Worm (Caenorhabditis elegans): ENCODE measurements around the gene W06G6.11.
"Not testable (repeated sequence)": the region's sequence is repeated elsewhere in the genome, so short reads cannot be mapped to it uniquely, and the experiment has no call there.

Gene W06G6.11

ce11 chrV:16666647-16667046 lies 17.5 kb upstream of the W06G6.11 start, which contains the start of gene F14F8.14:
Gene F14F8.14 (minus strand): TSS chrV:16666747.
- TF ChIP-seq elt-2 (tag; optimal IDR thresholded peaks at IDR 0.05) (no peak), ama-1 (optimal IDR thresholded peaks at IDR 0.05) (no peak), hmg-11 (tag; optimal IDR thresholded peaks at IDR 0.05) (no peak), nhr-76 (tag; optimal IDR thresholded peaks at IDR 0.05) (no peak), zag-1 (tag; optimal IDR thresholded peaks at IDR 0.05) (no peak), jun-1 (tag; optimal IDR thresholded peaks at IDR 0.05) (no peak), mdl-1 (tag; optimal IDR thresholded peaks at IDR 0.05) (no peak), pha-4 (tag; optimal IDR thresholded peaks at IDR 0.05) (no peak), nhr-25 (tag; optimal IDR thresholded peaks at IDR 0.05) (no peak)

- TF ChIP-seq egl-27 (tag; optimal IDR thresholded peaks at IDR 0.05); lsy-12 (tag; optimal IDR thresholded peaks at IDR 0.05); nhr-43 (tag; optimal IDR thresholded peaks at IDR 0.05; ENCODE audit: poor library complexity, severe bottlenecking): not testable (repeated sequence)
Observed at ce11 chrV:16660816-16661215, 11.7 kb upstream of the W06G6.11 start, which contains the start of gene Y70C5B.2. Gene Y70C5B.2 (minus strand): TSS chrV:16660916.

ce11 chrV:16654242-16654641 lies 5.1 kb upstream of the W06G6.11 start, which contains the start of gene W06G6.15:
Gene W06G6.15 (plus strand): TSS chrV:16654542.
- not testable (repeated sequence) for TF ChIP-seq ama-1 (optimal IDR thresholded peaks at IDR 0.05); nhr-76 (tag; optimal IDR thresholded peaks at IDR 0.05); elt-3 (tag; optimal IDR thresholded peaks at IDR 0.05)

DNA sequence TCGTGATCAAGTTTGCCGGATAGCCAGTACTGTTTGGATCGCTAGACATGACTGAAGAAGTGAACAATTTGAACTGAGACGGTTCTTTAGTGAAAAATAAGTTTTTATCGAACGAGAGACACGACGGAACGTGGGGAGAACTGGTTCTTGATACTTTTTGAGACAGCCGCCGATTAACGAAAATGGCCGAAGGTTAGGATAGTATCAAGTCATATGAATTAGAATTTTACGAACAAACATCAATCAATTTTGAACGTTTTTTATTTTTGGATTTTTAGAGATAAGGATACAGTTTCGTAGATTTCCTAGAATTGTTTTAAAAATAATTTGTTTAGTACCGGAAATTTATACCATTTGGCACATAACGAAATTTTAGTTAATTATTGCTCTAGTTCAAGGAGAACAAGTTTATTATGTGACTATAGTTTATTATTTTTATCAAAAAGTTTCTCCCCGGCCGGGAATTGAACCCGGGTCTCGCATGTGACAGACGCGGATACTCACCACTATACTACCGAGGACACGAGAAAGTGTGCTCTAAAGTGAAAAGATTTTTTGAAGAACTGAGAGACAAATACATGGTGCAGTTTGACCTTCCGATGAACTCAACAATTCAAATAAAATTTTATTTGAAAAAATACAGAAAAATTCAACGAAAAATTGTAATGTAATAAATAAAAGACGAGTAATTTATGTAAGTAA lies 632 bp downstream of the W06G6.11 start, which contains the start of gene W06G6.20:
Gene W06G6.20, minus strand, starts transcription at position 51 of the 702 bp plus-strand sequence.
- TF ChIP-seq elt-2 (tag; optimal IDR thresholded peaks at IDR 0.05) (peak; percentile 12), zag-1 (tag; optimal IDR thresholded peaks at IDR 0.05) (no peak), tbx-2 (tag; optimal IDR thresholded peaks at IDR 0.05) (no peak)

DNA sequence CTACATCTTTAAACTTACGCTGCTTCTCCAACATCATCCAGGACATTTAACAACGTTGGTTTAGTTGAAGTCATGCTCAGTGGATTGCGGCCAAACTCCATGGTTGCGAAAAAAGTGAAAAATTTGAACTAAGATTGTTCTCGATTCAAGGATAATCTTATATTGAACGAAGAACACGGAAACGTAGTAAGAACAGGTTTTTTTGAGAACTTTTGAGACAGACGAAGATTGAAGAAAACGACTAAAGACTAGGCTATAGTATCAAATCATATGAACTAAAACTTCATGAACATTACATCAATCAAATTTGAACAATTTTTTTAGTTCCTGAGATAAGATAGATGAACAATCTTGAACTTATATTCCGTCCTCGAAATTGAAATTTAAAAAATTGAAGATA lies 2.0 kb downstream of the W06G6.11 start, which contains the start of gene W06G6.10:
Gene W06G6.10, minus strand, starts transcription at position 101 of the 400 bp plus-strand sequence.
- TF ChIP-seq lin-39 (tag; optimal IDR thresholded peaks at IDR 0.05) (no peak), R02D3.7 (tag; optimal IDR thresholded peaks at IDR 0.05) (no peak), jun-1 (tag; optimal IDR thresholded peaks at IDR 0.05) (no peak), eor-1 (tag; optimal IDR thresholded peaks at IDR 0.05) (no peak), ztf-11 (tag; optimal IDR thresholded peaks at IDR 0.05) (no peak), nhr-25 (tag; optimal IDR thresholded peaks at IDR 0.05) (no peak), skn-1 (tag; optimal IDR thresholded peaks at IDR 0.05) (no peak), fos-1 (tag; optimal IDR thresholded peaks at IDR 0.05) (no peak), pha-4 (tag; optimal IDR thresholded peaks at IDR 0.05) (no peak), nhr-76 (tag; optimal IDR thresholded peaks at IDR 0.05) (no peak), ztf-4 (tag; optimal IDR thresholded peaks at IDR 0.05) (no peak), fkh-10 (GFP tag; optimal IDR thresholded peaks at IDR 0.05) (no peak), nhr-77 (tag; optimal IDR thresholded peaks at IDR 0.05) (no peak)

ce11 chrV:16646372-16646771 lies 2.7 kb downstream of the W06G6.11 start, which contains the start of gene W06G6.9:
Gene W06G6.9 (minus strand): TSS chrV:16646472.
- TF ChIP-seq nhr-67 (tag; optimal IDR thresholded peaks at IDR 0.05) (no peak), pha-4 (tag; optimal IDR thresholded peaks at IDR 0.05) (no peak), nhr-77 (tag; optimal IDR thresholded peaks at IDR 0.05) (no peak), nhr-23 (tag; optimal IDR thresholded peaks at IDR 0.05) (no peak), fkh-2 (tag; optimal IDR thresholded peaks at IDR 0.05) (no peak), skn-1 (tag; optimal IDR thresholded peaks at IDR 0.05) (no peak), snpc-4 (tag; optimal IDR thresholded peaks at IDR 0.05) (no peak), unc-62 (GFP tag; optimal IDR thresholded peaks at IDR 0.05) (no peak), elt-2 (tag; optimal IDR thresholded peaks at IDR 0.05) (no peak), ceh-82 (tag; optimal IDR thresholded peaks at IDR 0.05) (no peak), egl-5 (tag; optimal IDR thresholded peaks at IDR 0.05) (no peak), ceh-9 (tag; optimal IDR thresholded peaks at IDR 0.05) (no peak), nhr-76 (tag; optimal IDR thresholded peaks at IDR 0.05) (no peak), ZK546.5 (tag; optimal IDR thresholded peaks at IDR 0.05) (no peak), unc-39 (tag; optimal IDR thresholded peaks at IDR 0.05) (no peak), lin-15B (tag; optimal IDR thresholded peaks at IDR 0.05) (no peak), ceh-16 (tag; optimal IDR thresholded peaks at IDR 0.05) (no peak), ztf-11 (tag; optimal IDR thresholded peaks at IDR 0.05) (no peak), nhr-11 (tag; optimal IDR thresholded peaks at IDR 0.05) (no peak), nhr-25 (tag; optimal IDR thresholded peaks at IDR 0.05) (no peak)
